Worm (Caenorhabditis elegans): Measurements from ENCODE around the gene rbx-1.

The rbx-1 gene

DNA sequence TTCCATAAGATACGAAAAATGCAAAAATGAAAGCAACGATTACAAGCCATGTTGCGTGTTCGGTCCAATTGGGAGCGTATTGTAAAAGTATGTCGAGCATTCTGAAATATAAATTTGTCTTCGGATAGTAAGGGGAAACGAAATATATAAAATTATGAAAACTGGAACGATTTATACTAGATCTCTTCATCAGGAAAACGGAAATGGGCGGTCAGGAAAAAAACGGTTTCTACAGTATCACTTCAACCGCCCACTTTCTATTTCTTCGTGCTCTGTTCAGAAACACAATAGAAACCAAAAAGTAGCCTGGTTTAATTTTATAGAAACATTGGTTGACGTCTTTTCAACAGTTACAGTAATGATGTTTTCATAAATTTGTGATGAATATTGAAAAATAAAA, 28.8 kb downstream of the rbx-1 start, which contains the start of gene pitr-4:
Gene pitr-4, minus strand, starts transcription at position 101 of the 400 bp plus-strand sequence.
- no peak for TF ChIP-seq sptf-1 (tag; optimal IDR thresholded peaks at IDR 0.05)
- no peak for TF ChIP-seq ztf-11 (tag; optimal IDR thresholded peaks at IDR 0.05)
- no peak for TF ChIP-seq unc-62 (GFP tag; optimal IDR thresholded peaks at IDR 0.05)
- no peak for TF ChIP-seq nhr-76 (tag; optimal IDR thresholded peaks at IDR 0.05)
- no peak for TF ChIP-seq bed-3 (GFP tag; optimal IDR thresholded peaks at IDR 0.05)
- TF ChIP-seq tbx-8 (GFP tag; optimal IDR thresholded peaks at IDR 0.05), result no peak
- no peak for TF ChIP-seq nhr-28 (tag; optimal IDR thresholded peaks at IDR 0.05)
- TF ChIP-seq elt-3 (tag; optimal IDR thresholded peaks at IDR 0.05), result no peak
- no peak for TF ChIP-seq ces-1 (GFP tag; optimal IDR thresholded peaks at IDR 0.05)
- no peak for TF ChIP-seq flh-1 (GFP tag; optimal IDR thresholded peaks at IDR 0.05)
- no peak for TF ChIP-seq unc-39 (tag; optimal IDR thresholded peaks at IDR 0.05)
- no peak for TF ChIP-seq drap-1 (GFP tag; optimal IDR thresholded peaks at IDR 0.05)
- TF ChIP-seq lsy-2 (tag; optimal IDR thresholded peaks at IDR 0.05), result no peak
- no peak for TF ChIP-seq pha-4 (tag; optimal IDR thresholded peaks at IDR 0.05)
- TF ChIP-seq cnd-1 (tag; optimal IDR thresholded peaks at IDR 0.05), result no peak

DNA sequence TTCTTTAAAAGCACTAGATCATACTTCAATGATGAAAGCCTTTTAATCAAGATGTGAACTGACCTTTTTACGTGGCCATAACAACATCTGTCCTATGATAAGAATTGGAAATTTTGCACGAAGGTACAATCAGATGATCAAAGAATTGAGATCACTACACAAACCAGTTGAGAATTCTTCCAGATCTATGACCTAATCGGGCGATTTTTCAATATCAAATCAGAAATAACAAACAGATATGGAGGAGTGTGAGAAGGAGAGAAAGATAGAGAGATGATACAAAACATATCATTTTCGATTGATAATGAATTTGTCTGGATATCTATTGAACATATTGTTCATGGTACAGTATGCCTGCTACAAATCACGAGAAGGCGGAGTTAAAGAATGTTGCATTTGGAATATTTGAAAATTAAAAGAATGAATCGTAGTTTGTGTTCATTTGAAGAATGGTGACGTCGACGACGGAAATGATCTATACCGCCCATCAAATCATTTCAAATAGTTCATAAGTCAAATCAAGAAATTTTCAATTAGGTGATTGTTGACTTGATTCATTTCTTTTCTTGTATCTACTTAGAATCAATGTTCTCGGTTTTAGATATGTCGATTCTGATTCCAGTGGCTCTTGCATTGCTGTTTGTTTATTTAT, 36.0 kb downstream of the rbx-1 start, which contains the start of gene cyp-29A4:
Gene cyp-29A4, plus strand, starts transcription at position 602 of the 652 bp plus-strand sequence.
- TF ChIP-seq nhr-12 (tag; optimal IDR thresholded peaks at IDR 0.05), result no peak
- no peak for TF ChIP-seq elt-3 (tag; optimal IDR thresholded peaks at IDR 0.05)
- TF ChIP-seq tbx-8 (GFP tag; optimal IDR thresholded peaks at IDR 0.05), result no peak
- no peak for TF ChIP-seq sem-2 (GFP tag; optimal IDR thresholded peaks at IDR 0.05)
- TF ChIP-seq nhr-76 (tag; optimal IDR thresholded peaks at IDR 0.05), result no peak
- no peak for TF ChIP-seq snpc-4 (tag; optimal IDR thresholded peaks at IDR 0.05)
- no peak for TF ChIP-seq unc-39 (tag; optimal IDR thresholded peaks at IDR 0.05)
- TF ChIP-seq ces-1 (GFP tag; optimal IDR thresholded peaks at IDR 0.05), result no peak

DNA sequence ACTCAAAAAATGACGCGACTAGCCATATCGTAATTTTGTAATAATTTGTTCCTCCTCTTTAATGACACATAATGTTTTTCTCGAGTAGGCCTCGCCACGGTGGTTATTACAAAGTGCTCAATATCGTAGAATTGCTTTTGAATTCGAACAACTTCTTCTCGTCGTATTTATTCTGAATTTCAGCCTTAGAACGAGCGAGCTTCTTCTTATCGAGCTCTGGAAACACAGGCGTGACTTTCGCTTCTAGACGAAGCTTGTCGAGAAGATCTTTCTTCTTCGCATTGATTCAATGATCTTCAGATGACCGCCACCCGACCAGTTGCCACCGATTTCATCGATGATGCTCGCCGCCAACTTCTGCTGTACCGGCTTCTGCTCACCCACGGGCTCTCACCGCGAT, 39.0 kb downstream of the rbx-1 start, which contains the start of gene T06E4.21:
Gene T06E4.21, plus strand, starts transcription at position 301 of the 400 bp plus-strand sequence.
- TF ChIP-seq ztf-11 (tag; optimal IDR thresholded peaks at IDR 0.05), result no peak
- TF ChIP-seq unc-120 (tag; optimal IDR thresholded peaks at IDR 0.05; ENCODE audit: poor library complexity, severe bottlenecking), result no peak
- TF ChIP-seq ces-1 (GFP tag; optimal IDR thresholded peaks at IDR 0.05), result no peak
- no peak for TF ChIP-seq zip-8 (tag; optimal IDR thresholded peaks at IDR 0.05)
- TF ChIP-seq cnd-1 (tag; optimal IDR thresholded peaks at IDR 0.05), result no peak
- TF ChIP-seq pha-4 (tag; optimal IDR thresholded peaks at IDR 0.05), result no peak
- TF ChIP-seq blmp-1 (tag; optimal IDR thresholded peaks at IDR 0.05), result no peak
- TF ChIP-seq M03D4.4 (tag; optimal IDR thresholded peaks at IDR 0.05), result no peak
- no peak for TF ChIP-seq nhr-28 (tag; optimal IDR thresholded peaks at IDR 0.05)
- no peak for TF ChIP-seq hlh-1 (tag; optimal IDR thresholded peaks at IDR 0.05)
- TF ChIP-seq lin-32 (GFP tag; optimal IDR thresholded peaks at IDR 0.05), result no peak
- TF ChIP-seq mab-5 (tag; optimal IDR thresholded peaks at IDR 0.05), result no peak
- no peak for TF ChIP-seq ham-2 (GFP tag; optimal IDR thresholded peaks at IDR 0.05)
- TF ChIP-seq mls-2 (tag; optimal IDR thresholded peaks at IDR 0.05), result no peak

DNA sequence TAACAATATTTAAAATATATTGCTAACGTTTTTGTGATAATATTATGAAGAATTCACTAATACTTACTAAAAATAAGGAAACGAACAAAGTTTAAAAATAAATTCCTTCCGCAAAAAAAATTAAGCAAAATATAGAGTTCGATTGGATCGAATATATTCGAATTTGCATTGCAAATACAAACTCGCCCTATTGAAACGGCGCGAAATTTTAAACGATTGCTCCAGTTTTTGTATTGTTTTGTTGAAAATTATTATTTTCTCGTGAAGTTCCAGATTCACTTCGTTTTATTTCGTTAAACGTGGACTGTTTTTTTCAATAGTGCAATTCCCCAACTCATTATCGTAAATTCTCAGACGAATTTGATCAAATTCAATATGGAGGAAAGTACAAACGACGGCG, 44.8 kb downstream of the rbx-1 start, which contains the start of the genes atl-1 and hcp-2:
Gene atl-1, minus strand, starts transcription at position 89 of the 400 bp plus-strand sequence.
Gene hcp-2, plus strand, starts transcription at position 353 of the 400 bp plus-strand sequence.
- no peak for TF ChIP-seq lsy-2 (tag; optimal IDR thresholded peaks at IDR 0.05)
- TF ChIP-seq lin-13 (tag; optimal IDR thresholded peaks at IDR 0.05), result no peak
- TF ChIP-seq ham-2 (GFP tag; optimal IDR thresholded peaks at IDR 0.05), result no peak
- TF ChIP-seq sptf-1 (tag; optimal IDR thresholded peaks at IDR 0.05), result no peak
- no peak for TF ChIP-seq ceh-39 (tag; optimal IDR thresholded peaks at IDR 0.05)
- TF ChIP-seq unc-39 (tag; optimal IDR thresholded peaks at IDR 0.05), result no peak
- TF ChIP-seq nhr-2 (tag; optimal IDR thresholded peaks at IDR 0.05), result no peak
- no peak for TF ChIP-seq mep-1 (tag; optimal IDR thresholded peaks at IDR 0.05)
- no peak for TF ChIP-seq elt-3 (tag; optimal IDR thresholded peaks at IDR 0.05)
- no peak for TF ChIP-seq flh-1 (GFP tag; optimal IDR thresholded peaks at IDR 0.05)
- no peak for TF ChIP-seq unc-62 (GFP tag; optimal IDR thresholded peaks at IDR 0.05)
- TF ChIP-seq drap-1 (GFP tag; optimal IDR thresholded peaks at IDR 0.05), result no peak
- TF ChIP-seq hlh-1 (tag; optimal IDR thresholded peaks at IDR 0.05), result no peak
- no peak for TF ChIP-seq nhr-12 (tag; optimal IDR thresholded peaks at IDR 0.05)
